Worm (Caenorhabditis elegans) whole organism, mixed stage, embryonic: ENCODE measurements around the gene cid-1.

Experiments used
- M03D4.4 ChIP-seq: sonication (generic microtip); optimal IDR thresholded peaks from 2 replicates; lab custom pipeline; 2017; ENCODE audit warnings: mild to moderate bottlenecking, missing genetic modification characterization, missing compliant biosample characterization
- bed-3 ChIP-seq: fragments of 200-800 bp; sonication (Bioruptor generic); optimal IDR thresholded peaks from 3 replicates; lab custom pipeline; 2018; ENCODE audit warnings: mild to moderate bottlenecking, missing genetic modification characterization, moderate library complexity, missing compliant biosample characterization
- blmp-1 ChIP-seq: fragments of 150-350 bp; optimal IDR thresholded peaks from 2 replicates; lab custom pipeline; 2014; ENCODE audit warnings: missing biosample characterization, missing genetic modification characterization
- ceh-43 ChIP-seq: fragments of 200-800 bp; sonication (Bioruptor generic); optimal IDR thresholded peaks from 2 replicates; lab custom pipeline; 2018; ENCODE audit warnings: mild to moderate bottlenecking, missing genetic modification characterization, moderate library complexity, missing compliant biosample characterization
- ceh-83 ChIP-seq: fragments of 200-800 bp; sonication (Bioruptor generic); optimal IDR thresholded peaks from 2 replicates; lab custom pipeline; 2018; ENCODE audit warnings: mild to moderate bottlenecking, missing genetic modification characterization, missing compliant biosample characterization
- ces-1 ChIP-seq: fragments of 150-350 bp; optimal IDR thresholded peaks from 2 replicates; lab custom pipeline; 2014; ENCODE audit warnings: missing biosample characterization, missing genetic modification reagents, missing genetic modification characterization
- cnd-1 ChIP-seq: fragments of 200-800 bp; sonication (Bioruptor generic); optimal IDR thresholded peaks from 2 replicates; lab custom pipeline; 2018; ENCODE audit warnings: mild to moderate bottlenecking, missing genetic modification characterization, missing compliant biosample characterization
- drap-1 ChIP-seq: fragments of 200-800 bp; sonication (Bioruptor generic); optimal IDR thresholded peaks from 3 replicates; lab custom pipeline; 2018; ENCODE audit warnings: mild to moderate bottlenecking, missing genetic modification characterization, missing compliant biosample characterization
- elt-1 ChIP-seq: sonication (generic microtip); optimal IDR thresholded peaks from 2 replicates; lab custom pipeline; 2017; ENCODE audit warnings: missing genetic modification characterization, mild to moderate bottlenecking, missing compliant biosample characterization, antibody characterized with exemption, moderate library complexity, borderline replicate concordance; ENCODE audit not compliant: insufficient read depth
- elt-3 ChIP-seq: fragments of 150-350 bp; optimal IDR thresholded peaks from 2 replicates; lab custom pipeline; 2014; ENCODE audit warnings: missing biosample characterization, missing genetic modification characterization
- flh-1 ChIP-seq: fragments of 200-800 bp; sonication (Bioruptor generic); optimal IDR thresholded peaks from 2 replicates; lab custom pipeline; 2018; ENCODE audit warnings: mild to moderate bottlenecking, missing genetic modification characterization, moderate library complexity, missing compliant biosample characterization
- ham-2 ChIP-seq: fragments of 200-800 bp; sonication (Bioruptor generic); optimal IDR thresholded peaks from 2 replicates; lab custom pipeline; 2018; ENCODE audit warnings: mild to moderate bottlenecking, missing genetic modification characterization, missing compliant biosample characterization
- hlh-1 ChIP-seq: fragments of 150-350 bp; optimal IDR thresholded peaks from 2 replicates; lab custom pipeline; 2014; ENCODE audit warnings: missing biosample characterization, missing genetic modification reagents, missing genetic modification characterization
- lin-13 ChIP-seq: fragments of 150-350 bp; optimal IDR thresholded peaks from 2 replicates; lab custom pipeline; 2014; ENCODE audit warnings: missing biosample characterization, missing genetic modification characterization
- lsy-2 ChIP-seq: fragments of 150-350 bp; optimal IDR thresholded peaks from 2 replicates; lab custom pipeline; 2014; ENCODE audit warnings: missing biosample characterization, missing genetic modification characterization
- mab-5 ChIP-seq: fragments of 150-350 bp; optimal IDR thresholded peaks from 2 replicates; lab custom pipeline; 2014; ENCODE audit warnings: missing biosample characterization, missing genetic modification characterization
- mep-1 ChIP-seq: fragments of 150-350 bp; optimal IDR thresholded peaks from 2 replicates; lab custom pipeline; 2017; ENCODE audit warnings: missing biosample characterization, missing genetic modification reagents, missing genetic modification characterization, inconsistent platforms
- mls-2 ChIP-seq: sonication (generic microtip); optimal IDR thresholded peaks from 2 replicates; lab custom pipeline; 2016; ENCODE audit warnings: mild to moderate bottlenecking, missing genetic modification characterization, moderate library complexity, missing compliant biosample characterization
- nhr-12 ChIP-seq: fragments of 150-350 bp; optimal IDR thresholded peaks from 2 replicates; lab custom pipeline; 2014; ENCODE audit warnings: missing biosample characterization, missing genetic modification characterization
- nhr-2 ChIP-seq: fragments of 150-350 bp; optimal IDR thresholded peaks from 2 replicates; lab custom pipeline; 2014; ENCODE audit warnings: missing biosample characterization, missing genetic modification characterization
- nhr-237 ChIP-seq: fragments of 150-350 bp; optimal IDR thresholded peaks from 2 replicates; lab custom pipeline; 2014; ENCODE audit warnings: missing biosample characterization, missing genetic modification characterization
- nhr-76 ChIP-seq: sonication (generic microtip); optimal IDR thresholded peaks from 2 replicates; lab custom pipeline; 2017; ENCODE audit warnings: missing biosample characterization, missing genetic modification characterization
- pha-4 ChIP-seq: fragments of 150-350 bp; optimal IDR thresholded peaks from 2 replicates; lab custom pipeline; 2018; ENCODE audit warnings: missing biosample characterization, missing genetic modification reagents, missing genetic modification characterization
- sem-2 ChIP-seq: fragments of 200-800 bp; sonication (Bioruptor generic); optimal IDR thresholded peaks from 2 replicates; lab custom pipeline; 2018; ENCODE audit warnings: mild to moderate bottlenecking, missing genetic modification characterization, missing compliant biosample characterization
- snpc-4 ChIP-seq: fragments of 150-350 bp; optimal IDR thresholded peaks from 2 replicates; lab custom pipeline; 2014; ENCODE audit warnings: missing biosample characterization, missing genetic modification characterization
- sptf-1 ChIP-seq: sonication (generic microtip); optimal IDR thresholded peaks from 2 replicates; lab custom pipeline; 2017; ENCODE audit warnings: mild to moderate bottlenecking, missing genetic modification characterization, moderate library complexity, missing compliant biosample characterization
- tbx-8 ChIP-seq: fragments of 200-800 bp; sonication (Bioruptor generic); optimal IDR thresholded peaks from 2 replicates; lab custom pipeline; 2018; ENCODE audit warnings: mild to moderate bottlenecking, missing genetic modification characterization, moderate library complexity, missing compliant biosample characterization
- unc-120 ChIP-seq: sonication (generic microtip); optimal IDR thresholded peaks from 2 replicates; lab custom pipeline; 2017; ENCODE audit warnings: missing genetic modification characterization, missing compliant biosample characterization; ENCODE audit not compliant: poor library complexity, severe bottlenecking
- unc-39 ChIP-seq: fragments of 150-350 bp; optimal IDR thresholded peaks from 2 replicates; lab custom pipeline; 2014; ENCODE audit warnings: missing biosample characterization, missing genetic modification characterization
- unc-62 ChIP-seq: fragments of 150-350 bp; optimal IDR thresholded peaks from 2 replicates; lab custom pipeline; 2014; ENCODE audit warnings: missing biosample characterization, missing genetic modification reagents, missing genetic modification characterization
- zip-8 ChIP-seq: fragments of 150-350 bp; optimal IDR thresholded peaks from 2 replicates; lab custom pipeline; 2014; ENCODE audit warnings: missing biosample characterization, missing genetic modification characterization
- ztf-11 ChIP-seq: fragments of 150-350 bp; optimal IDR thresholded peaks from 2 replicates; lab custom pipeline; 2014; ENCODE audit warnings: missing biosample characterization, missing genetic modification characterization

cid-1 gene

DNA sequence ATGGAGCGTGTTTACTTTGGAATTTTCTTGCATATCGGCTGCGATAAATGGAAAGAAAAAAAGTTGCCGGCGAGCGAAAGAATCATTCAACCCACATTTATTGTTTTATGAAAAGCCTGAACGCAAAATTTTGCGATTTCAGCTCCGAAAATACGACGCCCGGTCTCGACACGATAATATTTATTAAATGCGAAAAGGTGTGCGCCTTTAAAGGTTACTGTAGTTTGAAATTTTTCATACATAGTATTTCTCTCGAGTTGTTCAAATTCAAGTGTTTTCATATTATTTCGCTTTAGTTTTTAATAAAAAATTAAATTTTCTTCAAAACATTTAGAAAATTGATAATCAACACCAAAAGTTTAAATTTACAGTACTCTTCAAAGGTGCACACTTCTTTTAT is 35.3 kb downstream of the cid-1 start, which contains the start of gene syx-16:
TSS of gene syx-16 (minus strand) at position 118 of the 400 bp plus-strand sequence.
- no peak for TF ChIP-seq ceh-43 (GFP tag; lab: Kevin White, UChicago)
- TF ChIP-seq hlh-1 (tag; lab: Kevin White, UChicago) = no peak
- no peak for TF ChIP-seq zip-8 (tag; lab: Kevin White, UChicago)
- no peak for TF ChIP-seq pha-4 (tag; lab: Kevin White, UChicago)
- no peak for TF ChIP-seq tbx-8 (GFP tag; lab: Kevin White, UChicago)
- no peak for TF ChIP-seq nhr-237 (tag; lab: Kevin White, UChicago)
- no peak for TF ChIP-seq elt-1
- TF ChIP-seq flh-1 (GFP tag; lab: Kevin White, UChicago) = no peak
- TF ChIP-seq M03D4.4 (tag; lab: Kevin White, UChicago) = no peak

ce11 chrIII:5210269-5210668 is 36.5 kb downstream of the cid-1 start:
- TF ChIP-seq M03D4.4 (tag; lab: Kevin White, UChicago) = no peak
- no peak for TF ChIP-seq mls-2 (tag; lab: Kevin White, UChicago)
- TF ChIP-seq ces-1 (GFP tag; lab: Kevin White, UChicago) = no peak
- no peak for TF ChIP-seq sem-2 (GFP tag; lab: Kevin White, UChicago)
- TF ChIP-seq nhr-76 (tag; lab: Kevin White, UChicago) = no peak
- TF ChIP-seq unc-62 (GFP tag; lab: Kevin White, UChicago) = peak; percentile 25
- TF ChIP-seq mab-5 (tag; lab: Kevin White, UChicago) = peak; percentile 53
- no peak for TF ChIP-seq blmp-1 (tag; lab: Kevin White, UChicago)

- peak; percentile 7 for TF ChIP-seq tbx-8 (GFP tag; lab: Kevin White, UChicago)
- TF ChIP-seq bed-3 (GFP tag; lab: Kevin White, UChicago) = peak; percentile 58
- TF ChIP-seq ceh-83 = peak; percentile 88
- peak; percentile 46 for TF ChIP-seq unc-120
- peak; percentile 46 for TF ChIP-seq nhr-2 (tag; lab: Kevin White, UChicago)
- TF ChIP-seq sptf-1 = peak; percentile 85
- peak; percentile 0 for TF ChIP-seq mep-1
- TF ChIP-seq nhr-12 (tag; lab: Kevin White, UChicago) = peak; percentile 15
- TF ChIP-seq flh-1 (GFP tag; lab: Kevin White, UChicago) = peak; percentile 45
- peak; percentile 85 for TF ChIP-seq cnd-1 (tag; lab: Kevin White, UChicago)
- peak; percentile 75 for TF ChIP-seq ham-2
- TF ChIP-seq ceh-43 (GFP tag; lab: Kevin White, UChicago) = peak; percentile 60
Observed at ce11 chrIII:5211137-5211648, 37.5 kb downstream of the cid-1 start.

DNA sequence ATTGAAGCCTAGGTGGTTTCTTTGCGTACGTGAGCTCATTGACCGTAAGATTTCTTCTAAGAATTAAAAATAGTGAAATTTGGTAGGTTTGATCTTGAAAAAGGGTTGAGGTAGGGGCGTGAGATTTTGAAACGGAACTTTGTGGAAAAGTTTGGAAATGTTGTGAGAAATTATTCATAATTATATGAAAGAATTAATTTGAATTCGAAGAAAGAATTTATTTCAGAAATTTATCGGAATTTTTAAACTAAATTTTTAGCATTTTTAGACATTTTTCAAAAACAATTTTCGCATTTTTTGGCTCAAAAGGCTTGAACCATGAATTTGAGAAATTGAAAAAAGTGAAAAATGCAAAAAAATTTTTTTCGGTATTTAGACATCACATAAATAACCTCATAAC is 40.4 kb downstream of the cid-1 start:
- TF ChIP-seq elt-3 (tag; lab: Kevin White, UChicago) (no peak), M03D4.4 (tag; lab: Kevin White, UChicago) (no peak), nhr-237 (tag; lab: Kevin White, UChicago) (no peak), blmp-1 (tag; lab: Kevin White, UChicago) (no peak), snpc-4 (tag; lab: Kevin White, UChicago) (no peak), unc-120 (no peak), drap-1 (GFP tag; lab: Kevin White, UChicago) (no peak), ztf-11 (tag; lab: Kevin White, UChicago) (no peak), pha-4 (tag; lab: Kevin White, UChicago) (no peak), elt-1 (no peak), mab-5 (tag; lab: Kevin White, UChicago) (no peak), ceh-83 (no peak), nhr-2 (tag; lab: Kevin White, UChicago) (no peak), mep-1 (no peak), ceh-43 (GFP tag; lab: Kevin White, UChicago) (no peak), mls-2 (tag; lab: Kevin White, UChicago) (no peak), lsy-2 (tag; lab: Kevin White, UChicago) (no peak), lin-13 (tag; lab: Kevin White, UChicago) (no peak), unc-39 (tag; lab: Kevin White, UChicago) (no peak), hlh-1 (tag; lab: Kevin White, UChicago) (no peak)
